Fruit fly (Drosophila melanogaster) whole organism, wandering third instar larva: ENCODE results near the gene CG5078.

Experiments used
- GATAd ChIP-seq: sonication (Bioruptor generic); optimal IDR thresholded peaks from 2 replicates; lab custom pipeline; 2016; ENCODE audit warnings: missing biosample characterization, missing genetic modification characterization
- Jra ChIP-seq: sonication (Bioruptor generic); optimal IDR thresholded peaks from 2 replicates; lab custom pipeline; 2016; ENCODE audit warnings: missing biosample characterization, missing genetic modification characterization
- Sp1 ChIP-seq: fragments of 200-800 bp; sonication (Bioruptor generic); optimal IDR thresholded peaks from 3 replicates; lab custom pipeline; 2019; ENCODE audit warnings: missing biosample characterization, mild to moderate bottlenecking, missing genetic modification characterization, moderate library complexity
- dsf ChIP-seq: sonication (Bioruptor generic); optimal IDR thresholded peaks from 2 replicates; lab custom pipeline; 2016; ENCODE audit warnings: missing biosample characterization, missing genetic modification characterization, borderline replicate concordance
- lola ChIP-seq: fragments of >200 bp; optimal IDR thresholded peaks from 2 replicates; lab custom pipeline; 2017; ENCODE audit warnings: missing biosample characterization, missing genetic modification characterization
- pan ChIP-seq: fragments of >200 bp; optimal IDR thresholded peaks from 2 replicates; lab custom pipeline; 2017

- no peak for TF ChIP-seq GATAd (GFP tag; lab: Kevin White, UChicago)
- no peak for TF ChIP-seq Sp1 (GFP tag; lab: Kevin White, UChicago)
- TF ChIP-seq dsf (GFP tag; lab: Kevin White, UChicago): no peak
- TF ChIP-seq lola (GFP tag; lab: Kevin White, UChicago): no peak
- no peak for TF ChIP-seq Jra
- TF ChIP-seq pan (lab: Kevin White, UChicago): no peak
These were observed 14.2 kb upstream of the CG5078 start, which contains the start of gene ND-39 for dm6 chr3L:20491525-20492132.
